Worm (Caenorhabditis elegans) whole organism, midembryonic: ENCODE measurements around the gene F59B10.3.

Source experiments
- T22C8.4 ChIP-seq: fragments of 200-800 bp; sonication (Bioruptor generic); IDR thresholded peaks from 2 replicates; pipeline ENCODE4 v1.3.6; 2022; ENCODE audit warnings: missing genetic modification characterization, missing compliant biosample characterization
- cog-1 ChIP-seq: sonication (generic microtip); optimal IDR thresholded peaks from 2 replicates; lab custom pipeline; 2016; ENCODE audit warnings: missing genetic modification characterization, missing compliant biosample characterization
- flt-1 ChIP-seq: fragments of 200-800 bp; sonication (Bioruptor generic); IDR thresholded peaks from 2 replicates; pipeline ENCODE4 v1.3.6; 2022; ENCODE audit warnings: missing genetic modification characterization, missing compliant biosample characterization
- klf-2 ChIP-seq: fragments of 200-800 bp; sonication (Bioruptor generic); conservative IDR thresholded peaks from 2 replicates; pipeline ENCODE4 v1.3.6; 2022; ENCODE audit warnings: missing genetic modification reagents, missing genetic modification characterization, missing compliant biosample characterization
- med-1 ChIP-seq: sonication (generic microtip); optimal IDR thresholded peaks from 2 replicates; lab custom pipeline; 2017; ENCODE audit warnings: missing genetic modification characterization, mild to moderate bottlenecking, missing compliant biosample characterization, antibody characterized with exemption, missing genetic modification reagents; ENCODE audit not compliant: insufficient read depth
- ref-1 ChIP-seq: fragments of 200-800 bp; sonication (Bioruptor generic); conservative IDR thresholded peaks from 2 replicates; pipeline ENCODE4 v1.3.6; 2022; ENCODE audit warnings: missing genetic modification reagents, missing genetic modification characterization, missing compliant biosample characterization
- tab-1 ChIP-seq: fragments of 200-800 bp; sonication (Bioruptor generic); IDR thresholded peaks from 2 replicates; pipeline ENCODE4 v1.3.6; 2022; ENCODE audit warnings: missing genetic modification characterization, missing compliant biosample characterization
- ztf-23 ChIP-seq: fragments of 200-800 bp; sonication (Bioruptor generic); IDR thresholded peaks from 2 replicates; pipeline ENCODE4 v1.3.6; 2022; ENCODE audit warnings: missing genetic modification reagents, missing genetic modification characterization, missing compliant biosample characterization
- ztf-29 ChIP-seq: fragments of 200-800 bp; sonication (Bioruptor generic); IDR thresholded peaks from 2 replicates; pipeline ENCODE4 v1.3.6; 2022; ENCODE audit warnings: missing genetic modification reagents, missing genetic modification characterization, missing compliant biosample characterization

DNA sequence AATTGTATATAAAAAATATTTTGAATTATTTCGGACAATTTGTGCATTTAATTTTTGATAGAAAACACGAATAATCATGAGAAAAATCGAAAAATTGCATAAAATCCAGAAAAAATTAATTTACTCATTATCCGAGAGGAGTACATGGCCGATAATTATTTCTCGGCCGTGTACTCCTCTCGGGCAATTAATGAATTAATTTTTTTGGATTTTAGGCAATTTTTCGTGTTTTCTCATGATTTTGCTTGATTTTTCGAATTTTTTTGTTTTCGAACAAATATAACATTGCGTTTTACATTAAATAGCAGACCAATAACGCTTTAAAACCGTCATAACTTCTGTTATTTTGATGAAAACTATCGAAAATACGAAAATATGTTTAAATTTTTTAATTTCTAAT lies 27.6 kb downstream of the F59B10.3 start:
- TF ChIP-seq cog-1 (tag; lab: Kevin White, UChicago): peak; percentile 38
- TF ChIP-seq ref-1 (GFP tag; lab: Robert Waterston, UW): no peak
- no peak for TF ChIP-seq ztf-29 (GFP tag; lab: Robert Waterston, UW)
- TF ChIP-seq med-1: no peak
- no peak for TF ChIP-seq T22C8.4 (GFP tag; lab: Robert Waterston, UW)
- no peak for TF ChIP-seq flt-1 (GFP tag; lab: Robert Waterston, UW)
- no peak for TF ChIP-seq tab-1 (GFP tag; lab: Robert Waterston, UW)
- no peak for TF ChIP-seq ztf-23
- TF ChIP-seq klf-2 (GFP tag; lab: Robert Waterston, UW): no peak
